Worm (Caenorhabditis elegans) whole organism, mixed stage, embryonic: ENCODE measurements around the gene Y57G7A.2.
"Not testable (repeated sequence)": the region's sequence is repeated elsewhere in the genome, so short reads cannot be mapped to it uniquely, and the experiment has no call there.

Experiments
- bed-3 ChIP-seq: fragments of 200-800 bp; sonication (Bioruptor generic); optimal IDR thresholded peaks from 3 replicates; lab custom pipeline; 2018; ENCODE audit warnings: mild to moderate bottlenecking, missing genetic modification characterization, moderate library complexity, missing compliant biosample characterization
- blmp-1 ChIP-seq: fragments of 150-350 bp; optimal IDR thresholded peaks from 2 replicates; lab custom pipeline; 2014; ENCODE audit warnings: missing biosample characterization, missing genetic modification characterization
- ceh-39 ChIP-seq: fragments of 150-350 bp; optimal IDR thresholded peaks from 2 replicates; lab custom pipeline; 2014; ENCODE audit warnings: missing biosample characterization, missing genetic modification characterization
- ceh-43 ChIP-seq: fragments of 200-800 bp; sonication (Bioruptor generic); optimal IDR thresholded peaks from 2 replicates; lab custom pipeline; 2018; ENCODE audit warnings: mild to moderate bottlenecking, missing genetic modification characterization, moderate library complexity, missing compliant biosample characterization
- ceh-83 ChIP-seq: fragments of 200-800 bp; sonication (Bioruptor generic); optimal IDR thresholded peaks from 2 replicates; lab custom pipeline; 2018; ENCODE audit warnings: mild to moderate bottlenecking, missing genetic modification characterization, missing compliant biosample characterization
- ces-1 ChIP-seq: fragments of 150-350 bp; optimal IDR thresholded peaks from 2 replicates; lab custom pipeline; 2014; ENCODE audit warnings: missing biosample characterization, missing genetic modification reagents, missing genetic modification characterization
- cnd-1 ChIP-seq: fragments of 200-800 bp; sonication (Bioruptor generic); optimal IDR thresholded peaks from 2 replicates; lab custom pipeline; 2018; ENCODE audit warnings: mild to moderate bottlenecking, missing genetic modification characterization, missing compliant biosample characterization
- drap-1 ChIP-seq: fragments of 200-800 bp; sonication (Bioruptor generic); optimal IDR thresholded peaks from 3 replicates; lab custom pipeline; 2018; ENCODE audit warnings: mild to moderate bottlenecking, missing genetic modification characterization, missing compliant biosample characterization
- elt-1 ChIP-seq: sonication (generic microtip); optimal IDR thresholded peaks from 2 replicates; lab custom pipeline; 2017; ENCODE audit warnings: missing genetic modification characterization, mild to moderate bottlenecking, missing compliant biosample characterization, antibody characterized with exemption, moderate library complexity, borderline replicate concordance; ENCODE audit not compliant: insufficient read depth
- elt-3 ChIP-seq: fragments of 150-350 bp; optimal IDR thresholded peaks from 2 replicates; lab custom pipeline; 2014; ENCODE audit warnings: missing biosample characterization, missing genetic modification characterization
- flh-1 ChIP-seq: fragments of 200-800 bp; sonication (Bioruptor generic); optimal IDR thresholded peaks from 2 replicates; lab custom pipeline; 2018; ENCODE audit warnings: mild to moderate bottlenecking, missing genetic modification characterization, moderate library complexity, missing compliant biosample characterization
- ham-2 ChIP-seq: fragments of 200-800 bp; sonication (Bioruptor generic); optimal IDR thresholded peaks from 2 replicates; lab custom pipeline; 2018; ENCODE audit warnings: mild to moderate bottlenecking, missing genetic modification characterization, missing compliant biosample characterization
- hlh-1 ChIP-seq: fragments of 150-350 bp; optimal IDR thresholded peaks from 2 replicates; lab custom pipeline; 2014; ENCODE audit warnings: missing biosample characterization, missing genetic modification reagents, missing genetic modification characterization
- lin-32 ChIP-seq: fragments of 200-800 bp; sonication (Bioruptor generic); optimal IDR thresholded peaks from 2 replicates; lab custom pipeline; 2018; ENCODE audit warnings: mild to moderate bottlenecking, missing genetic modification characterization, missing compliant biosample characterization
- lsy-2 ChIP-seq: fragments of 150-350 bp; optimal IDR thresholded peaks from 2 replicates; lab custom pipeline; 2014; ENCODE audit warnings: missing biosample characterization, missing genetic modification characterization
- mab-5 ChIP-seq: fragments of 150-350 bp; optimal IDR thresholded peaks from 2 replicates; lab custom pipeline; 2014; ENCODE audit warnings: missing biosample characterization, missing genetic modification characterization
- mls-2 ChIP-seq: sonication (generic microtip); optimal IDR thresholded peaks from 2 replicates; lab custom pipeline; 2016; ENCODE audit warnings: mild to moderate bottlenecking, missing genetic modification characterization, moderate library complexity, missing compliant biosample characterization
- nhr-12 ChIP-seq: fragments of 150-350 bp; optimal IDR thresholded peaks from 2 replicates; lab custom pipeline; 2014; ENCODE audit warnings: missing biosample characterization, missing genetic modification characterization
- nhr-2 ChIP-seq: fragments of 150-350 bp; optimal IDR thresholded peaks from 2 replicates; lab custom pipeline; 2014; ENCODE audit warnings: missing biosample characterization, missing genetic modification characterization
- nhr-237 ChIP-seq: fragments of 150-350 bp; optimal IDR thresholded peaks from 2 replicates; lab custom pipeline; 2014; ENCODE audit warnings: missing biosample characterization, missing genetic modification characterization
- nhr-28 ChIP-seq: fragments of 150-350 bp; optimal IDR thresholded peaks from 2 replicates; lab custom pipeline; 2014; ENCODE audit warnings: missing biosample characterization, missing genetic modification characterization
- nhr-76 ChIP-seq: sonication (generic microtip); optimal IDR thresholded peaks from 2 replicates; lab custom pipeline; 2017; ENCODE audit warnings: missing biosample characterization, missing genetic modification characterization
- pha-4 ChIP-seq: fragments of 150-350 bp; optimal IDR thresholded peaks from 2 replicates; lab custom pipeline; 2018; ENCODE audit warnings: missing biosample characterization, missing genetic modification reagents, missing genetic modification characterization
- snpc-4 ChIP-seq: fragments of 150-350 bp; optimal IDR thresholded peaks from 2 replicates; lab custom pipeline; 2014; ENCODE audit warnings: missing biosample characterization, missing genetic modification characterization
- sptf-1 ChIP-seq: sonication (generic microtip); optimal IDR thresholded peaks from 2 replicates; lab custom pipeline; 2017; ENCODE audit warnings: mild to moderate bottlenecking, missing genetic modification characterization, moderate library complexity, missing compliant biosample characterization
- unc-120 ChIP-seq: sonication (generic microtip); optimal IDR thresholded peaks from 2 replicates; lab custom pipeline; 2017; ENCODE audit warnings: missing genetic modification characterization, missing compliant biosample characterization; ENCODE audit not compliant: poor library complexity, severe bottlenecking
- unc-39 ChIP-seq: fragments of 150-350 bp; optimal IDR thresholded peaks from 2 replicates; lab custom pipeline; 2014; ENCODE audit warnings: missing biosample characterization, missing genetic modification characterization
- zip-8 ChIP-seq: fragments of 150-350 bp; optimal IDR thresholded peaks from 2 replicates; lab custom pipeline; 2014; ENCODE audit warnings: missing biosample characterization, missing genetic modification characterization
- ztf-11 ChIP-seq: fragments of 150-350 bp; optimal IDR thresholded peaks from 2 replicates; lab custom pipeline; 2014; ENCODE audit warnings: missing biosample characterization, missing genetic modification characterization

Y57G7A.2 gene

ce11 chrII:1276778-1277177 is 19.1 kb upstream of the Y57G7A.2 start, which contains the start of gene Y57G7A.11:
Y57G7A.11 (minus strand) TSS chrII:1276878.
- TF ChIP-seq flh-1 (GFP tag; lab: Kevin White, UChicago) (no peak), ceh-43 (no peak)

ce11 chrII:1278350-1278749 is 17.5 kb upstream of the Y57G7A.2 start, which contains the start of gene srz-63:
srz-63 (plus strand) TSS chrII:1278650.
- TF ChIP-seq ceh-39 (tag; lab: Kevin White, UChicago); ham-2 (GFP tag; lab: Kevin White, UChicago); elt-3 (tag; lab: Kevin White, UChicago): not testable (repeated sequence)

ce11 chrII:1284985-1285384 is 10.9 kb upstream of the Y57G7A.2 start:
- TF ChIP-seq ceh-83 (GFP tag; lab: Kevin White, UChicago) (peak; percentile 20), bed-3 (GFP tag; lab: Kevin White, UChicago) (no peak), cnd-1 (no peak), elt-1 (no peak)

- no peak for TF ChIP-seq ztf-11 (tag; lab: Kevin White, UChicago)
- TF ChIP-seq mls-2 (tag; lab: Kevin White, UChicago), result no peak
- no peak for TF ChIP-seq ham-2 (GFP tag; lab: Kevin White, UChicago)
- TF ChIP-seq mab-5 (tag; lab: Kevin White, UChicago), result no peak
- no peak for TF ChIP-seq sptf-1 (tag; lab: Kevin White, UChicago)
- TF ChIP-seq zip-8 (tag; lab: Kevin White, UChicago), result no peak
- no peak for TF ChIP-seq snpc-4
- no peak for TF ChIP-seq hlh-1 (tag; lab: Kevin White, UChicago)
- no peak for TF ChIP-seq pha-4 (tag; lab: Kevin White, UChicago)
- no peak for TF ChIP-seq nhr-237 (tag; lab: Kevin White, UChicago)
- TF ChIP-seq drap-1 (GFP tag; lab: Kevin White, UChicago), result no peak
- TF ChIP-seq cnd-1, result no peak
Measured at ce11 chrII:1285514-1285913, 10.4 kb upstream of the Y57G7A.2 start, which contains the start of the genes Y57G7A.6 and Y57G7A.3. Y57G7A.6 (minus strand) TSS chrII:1285614. Y57G7A.3 (plus strand) TSS chrII:1285782.

ce11 chrII:1293157-1293556 is 2.7 kb upstream of the Y57G7A.2 start, which contains the start of gene srz-64:
srz-64 (minus strand) TSS chrII:1293257.
- TF ChIP-seq bed-3 (GFP tag; lab: Kevin White, UChicago), result no peak
- TF ChIP-seq blmp-1, result no peak
- no peak for TF ChIP-seq unc-120 (tag; lab: Kevin White, UChicago)
- TF ChIP-seq nhr-76 (tag; lab: Kevin White, UChicago), result no peak
- TF ChIP-seq ham-2 (GFP tag; lab: Kevin White, UChicago), result no peak
- no peak for TF ChIP-seq drap-1 (GFP tag; lab: Kevin White, UChicago)
- TF ChIP-seq nhr-2 (tag; lab: Kevin White, UChicago), result no peak

- TF ChIP-seq lsy-2 (no peak), elt-3 (tag; lab: Kevin White, UChicago) (no peak), lin-32 (GFP tag; lab: Kevin White, UChicago) (no peak), zip-8 (tag; lab: Kevin White, UChicago) (no peak), blmp-1 (no peak), unc-39 (no peak), nhr-76 (tag; lab: Kevin White, UChicago) (no peak), ces-1 (GFP tag; lab: Kevin White, UChicago) (no peak), nhr-12 (tag; lab: Kevin White, UChicago) (no peak), nhr-2 (tag; lab: Kevin White, UChicago) (no peak), ztf-11 (tag; lab: Kevin White, UChicago) (no peak), ham-2 (GFP tag; lab: Kevin White, UChicago) (no peak), hlh-1 (tag; lab: Kevin White, UChicago) (no peak), unc-120 (tag; lab: Kevin White, UChicago) (no peak), nhr-28 (tag; lab: Kevin White, UChicago) (no peak)
Measured at ce11 chrII:1297044-1297696, 1.3 kb downstream of the Y57G7A.2 start.
